Worm (Caenorhabditis elegans): Measurements from ENCODE around the gene exc-12.

The exc-12 gene

DNA sequence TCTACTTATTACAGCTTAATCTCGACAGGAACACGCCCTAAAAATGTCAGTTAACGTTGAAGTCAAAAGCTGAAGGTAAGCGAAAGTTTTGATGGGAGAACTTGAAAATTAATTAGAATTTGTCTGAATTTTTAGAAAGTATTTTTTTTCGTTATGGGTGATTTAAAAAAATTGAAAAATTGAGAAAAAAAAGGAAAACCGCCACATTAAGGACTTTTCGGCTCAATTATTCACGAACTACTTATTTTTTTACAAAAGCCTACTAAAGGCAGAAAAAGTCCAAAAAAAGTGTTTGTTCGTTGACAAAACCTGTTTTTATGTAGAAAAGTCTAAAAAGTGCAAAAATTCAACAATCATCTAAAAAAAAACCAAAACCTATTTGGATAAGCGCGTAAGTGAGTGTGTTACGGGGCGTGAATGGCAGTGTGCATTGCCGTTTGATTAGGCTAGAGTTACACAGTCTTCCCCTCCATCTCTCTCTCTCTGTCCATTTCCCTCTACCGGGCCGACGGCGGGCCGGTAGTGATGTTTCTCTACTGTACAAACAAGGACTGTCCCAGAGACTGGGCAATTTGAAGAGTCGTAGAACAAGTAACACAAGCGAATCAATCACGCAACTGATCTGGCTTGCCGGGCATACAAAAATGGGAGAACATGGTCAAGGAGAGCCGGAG is 42.7 kb downstream of the exc-12 start, which contains the start of gene lron-13:
lron-13 (plus strand) TSS at position 15 of the 674 bp plus-strand sequence.
- no peak for TF ChIP-seq sptf-2 (GFP tag; optimal IDR thresholded peaks at IDR 0.05)
- no peak for TF ChIP-seq nfya-2 (GFP tag; IDR thresholded peaks at IDR 0.05)
- 0 out of 2 replicates have a peak, but pooled peaks have one; percentile 28 for TF ChIP-seq attf-6 (GFP tag; IDR thresholded peaks at IDR 0.05)
- TF ChIP-seq dox-1 (GFP tag; IDR thresholded peaks at IDR 0.05): peak; percentile 58
- TF ChIP-seq egl-18 (GFP tag; IDR thresholded peaks at IDR 0.05): no peak
- TF ChIP-seq madf-6 (GFP tag; IDR thresholded peaks at IDR 0.05): 0 out of 2 replicates have a peak, but pooled peaks have one; percentile 27
- no peak for TF ChIP-seq cebp-2 (GFP tag; IDR thresholded peaks at IDR 0.05)
- peak; percentile 49 for TF ChIP-seq mcd-1 (GFP tag; IDR thresholded peaks at IDR 0.05)
- no peak for TF ChIP-seq rpc-1 (optimal IDR thresholded peaks at IDR 0.05)
- TF ChIP-seq rpc-1 (tag; optimal IDR thresholded peaks at IDR 0.05): no peak
- no peak for TF ChIP-seq let-607 (tag; optimal IDR thresholded peaks at IDR 0.05)
- TF ChIP-seq F57A8.1 (GFP tag; optimal IDR thresholded peaks at IDR 0.05): no peak
- TF ChIP-seq atf-7 (tag; optimal IDR thresholded peaks at IDR 0.05): no peak
- no peak for TF ChIP-seq ccch-3 (GFP tag; optimal IDR thresholded peaks at IDR 0.05)
- TF ChIP-seq lin-26 (GFP tag; IDR thresholded peaks at IDR 0.05): no peak
- no peak for TF ChIP-seq nhr-179 (tag; optimal IDR thresholded peaks at IDR 0.05)
- TF ChIP-seq F37B4.10 (GFP tag; IDR thresholded peaks at IDR 0.05): 0 out of 2 replicates have a peak, but pooled peaks have one; percentile 20
- TF ChIP-seq sea-2 (GFP tag; IDR thresholded peaks at IDR 0.05): no peak
- TF ChIP-seq nhr-80 (tag; optimal IDR thresholded peaks at IDR 0.05): peak; percentile 74
- no peak for TF ChIP-seq efl-1 (GFP tag; optimal IDR thresholded peaks at IDR 0.05)
- TF ChIP-seq hmg-1.2 (GFP tag; IDR thresholded peaks at IDR 0.05): peak; percentile 30; the same call in 1 of the 2 replicates
- no peak for TF ChIP-seq mel-28 (tag; optimal IDR thresholded peaks at IDR 0.05; ENCODE audit: borderline replicate concordance)
- no peak for TF ChIP-seq lsy-27 (tag; optimal IDR thresholded peaks at IDR 0.05; ENCODE audit: borderline replicate concordance, insufficient read depth)
- no peak for TF ChIP-seq cebp-1 (GFP tag; IDR thresholded peaks at IDR 0.05)
- peak; percentile 13 for TF ChIP-seq cebp-1 (tag; optimal IDR thresholded peaks at IDR 0.05)
- 0 out of 2 replicates have a peak, but pooled peaks have one; percentile 48 for TF ChIP-seq Y53G8AR.9 (GFP tag; conservative IDR thresholded peaks at IDR 0.05)
- TF ChIP-seq chd-7 (tag; optimal IDR thresholded peaks at IDR 0.05): peak; percentile 32
- TF ChIP-seq F22D6.2 (tag; optimal IDR thresholded peaks at IDR 0.05): no peak

DNA sequence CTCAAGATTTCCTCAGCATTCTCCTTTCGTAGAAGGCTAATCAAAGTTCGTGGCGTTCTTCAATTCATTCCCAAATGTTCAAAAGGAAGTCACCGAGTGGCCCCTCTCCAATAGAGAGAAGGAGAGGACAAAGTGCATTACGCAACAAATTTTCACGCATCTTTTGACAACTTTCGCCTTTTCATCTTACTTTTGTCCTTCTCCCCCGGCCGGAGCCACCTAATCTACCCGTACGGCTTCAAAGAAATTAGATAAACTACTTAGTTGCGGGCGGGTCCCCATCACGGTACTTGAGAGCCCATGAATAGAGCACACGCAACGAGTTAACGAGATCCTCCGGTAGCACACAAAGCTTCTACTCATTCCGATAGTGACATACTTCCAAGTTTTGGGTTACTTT is 43.5 kb downstream of the exc-12 start:
- TF ChIP-seq dpl-1 (GFP tag; optimal IDR thresholded peaks at IDR 0.05) (no peak), ekl-4 (GFP tag; IDR thresholded peaks at IDR 0.05) (0 out of 2 replicates have a peak, but pooled peaks have one; percentile 13)

- no peak for TF ChIP-seq F22D6.2 (tag; optimal IDR thresholded peaks at IDR 0.05)
- TF ChIP-seq dox-1 (GFP tag; IDR thresholded peaks at IDR 0.05): no peak
- peak; percentile 36 for TF ChIP-seq nhr-80 (tag; optimal IDR thresholded peaks at IDR 0.05)
- no peak for TF ChIP-seq lag-1 (GFP tag; IDR thresholded peaks at IDR 0.05)
- TF ChIP-seq ztf-28 (GFP tag; IDR thresholded peaks at IDR 0.05): no peak
- no peak for TF ChIP-seq egrh-3 (GFP tag; IDR thresholded peaks at IDR 0.05)
- no peak for TF ChIP-seq F57A8.1 (GFP tag; optimal IDR thresholded peaks at IDR 0.05)
- TF ChIP-seq let-526 (GFP tag; IDR thresholded peaks at IDR 0.05): no peak
- TF ChIP-seq Y67H2A.10 (GFP tag; conservative IDR thresholded peaks at IDR 0.05): no peak
Observed at ce11 chrIII:13526191-13526590, 44.1 kb downstream of the exc-12 start.

Measured in whole organism, young adult.